Worm (Caenorhabditis elegans) whole organism, late embryonic: ENCODE data around the gene K10D2.5.

Source experiments
- F13H6.1 ChIP-seq: sonication (generic microtip); optimal IDR thresholded peaks from 2 replicates; lab custom pipeline; 2016; ENCODE audit warnings: missing genetic modification characterization, missing compliant biosample characterization
- K02D7.2 ChIP-seq: sonication (generic microtip); optimal IDR thresholded peaks from 2 replicates; lab custom pipeline; 2017; ENCODE audit warnings: mild to moderate bottlenecking, missing genetic modification characterization, missing compliant biosample characterization
- T23F11.4 ChIP-seq: fragments of 200-800 bp; sonication (Bioruptor generic); optimal IDR thresholded peaks from 2 replicates; lab custom pipeline; 2018; ENCODE audit warnings: mild to moderate bottlenecking, missing genetic modification characterization, missing compliant biosample characterization
- Y22D7AL.16 ChIP-seq: sonication (generic microtip); optimal IDR thresholded peaks from 2 replicates; lab custom pipeline; 2016; ENCODE audit warnings: missing genetic modification characterization, missing compliant biosample characterization
- ahr-1 ChIP-seq: sonication (generic microtip); optimal IDR thresholded peaks from 2 replicates; lab custom pipeline; 2016; ENCODE audit warnings: missing genetic modification characterization, missing compliant biosample characterization
- ceh-22 ChIP-seq: sonication (generic microtip); optimal IDR thresholded peaks from 2 replicates; lab custom pipeline; 2017; ENCODE audit warnings: missing biosample characterization, missing genetic modification characterization
- ceh-30 ChIP-seq: fragments of 150-350 bp; optimal IDR thresholded peaks from 2 replicates; lab custom pipeline; 2014; ENCODE audit warnings: missing biosample characterization, missing genetic modification characterization
- ceh-31 ChIP-seq: sonication (generic microtip); optimal IDR thresholded peaks from 2 replicates; lab custom pipeline; 2016; ENCODE audit warnings: missing genetic modification characterization, missing compliant biosample characterization
- ceh-48 ChIP-seq: sonication (generic microtip); optimal IDR thresholded peaks from 2 replicates; lab custom pipeline; 2016; ENCODE audit warnings: missing genetic modification characterization, inconsistent platforms, missing compliant biosample characterization
- ceh-9 ChIP-seq: sonication (generic microtip); optimal IDR thresholded peaks from 2 replicates; lab custom pipeline; 2016; ENCODE audit warnings: mild to moderate bottlenecking, missing genetic modification characterization, inconsistent platforms, missing compliant biosample characterization
- che-1 ChIP-seq: sonication (generic microtip); optimal IDR thresholded peaks from 2 replicates; lab custom pipeline; 2016; ENCODE audit warnings: mild to moderate bottlenecking, missing genetic modification characterization, missing compliant biosample characterization
- dve-1 ChIP-seq: sonication (generic microtip); optimal IDR thresholded peaks from 2 replicates; lab custom pipeline; 2017; ENCODE audit warnings: antibody characterized with exemption, mild to moderate bottlenecking, missing genetic modification characterization, missing compliant biosample characterization
- elt-2 ChIP-seq: sonication (generic microtip); optimal IDR thresholded peaks from 2 replicates; lab custom pipeline; 2016; ENCODE audit warnings: missing genetic modification reagents, missing genetic modification characterization, missing compliant biosample characterization
- elt-4 ChIP-seq: sonication (generic microtip); optimal IDR thresholded peaks from 2 replicates; lab custom pipeline; 2016; ENCODE audit warnings: missing genetic modification characterization, missing compliant biosample characterization
- ets-4 ChIP-seq: sonication (generic microtip); optimal IDR thresholded peaks from 2 replicates; lab custom pipeline; 2016; ENCODE audit warnings: missing genetic modification characterization, missing compliant biosample characterization
- fax-1 ChIP-seq: sonication (generic microtip); optimal IDR thresholded peaks from 2 replicates; lab custom pipeline; 2016; ENCODE audit warnings: missing genotype, missing genetic modification characterization, missing compliant biosample characterization
- fkh-6 ChIP-seq: sonication (generic microtip); optimal IDR thresholded peaks from 2 replicates; lab custom pipeline; 2016; ENCODE audit warnings: missing genetic modification characterization, missing compliant biosample characterization
- gmeb-2 ChIP-seq: sonication (generic microtip); optimal IDR thresholded peaks from 2 replicates; lab custom pipeline; 2016; ENCODE audit warnings: missing genetic modification characterization, inconsistent platforms, missing compliant biosample characterization
- lin-11 ChIP-seq: fragments of 200-800 bp; sonication (Bioruptor generic); optimal IDR thresholded peaks from 2 replicates; lab custom pipeline; 2018; ENCODE audit warnings: mild to moderate bottlenecking, missing genetic modification characterization, missing compliant biosample characterization
- mec-3 ChIP-seq: sonication (generic microtip); optimal IDR thresholded peaks from 2 replicates; lab custom pipeline; 2016; ENCODE audit warnings: borderline replicate concordance, missing genetic modification characterization, missing compliant biosample characterization
- nfya-1 ChIP-seq: sonication (generic microtip); optimal IDR thresholded peaks from 2 replicates; lab custom pipeline; 2017; ENCODE audit warnings: missing genetic modification characterization, mild to moderate bottlenecking, missing compliant biosample characterization, antibody characterized with exemption, moderate library complexity
- nhr-11 ChIP-seq: fragments of 150-350 bp; optimal IDR thresholded peaks from 2 replicates; lab custom pipeline; 2014; ENCODE audit warnings: missing biosample characterization, missing genetic modification characterization
- nhr-232 ChIP-seq: sonication (generic microtip); optimal IDR thresholded peaks from 2 replicates; lab custom pipeline; 2016; ENCODE audit warnings: missing genetic modification characterization, missing compliant biosample characterization
- npax-4 ChIP-seq: sonication (generic microtip); optimal IDR thresholded peaks from 2 replicates; lab custom pipeline; 2016; ENCODE audit warnings: missing genetic modification characterization, missing compliant biosample characterization
- pag-3 ChIP-seq: sonication (generic microtip); optimal IDR thresholded peaks from 2 replicates; lab custom pipeline; 2016; ENCODE audit warnings: missing compliant biosample characterization, missing genetic modification characterization, borderline replicate concordance
- pqm-1 ChIP-seq: sonication (generic microtip); optimal IDR thresholded peaks from 2 replicates; lab custom pipeline; 2016; ENCODE audit warnings: missing genetic modification characterization, missing compliant biosample characterization
- pros-1 ChIP-seq: fragments of 150-350 bp; optimal IDR thresholded peaks from 2 replicates; lab custom pipeline; 2014; ENCODE audit warnings: missing biosample characterization, missing genetic modification reagents, missing genetic modification characterization
- ref-2 ChIP-seq: sonication (generic microtip); optimal IDR thresholded peaks from 2 replicates; lab custom pipeline; 2016; ENCODE audit warnings: missing genetic modification characterization, missing compliant biosample characterization
- sdc-2 ChIP-seq: sonication (generic microtip); optimal IDR thresholded peaks from 2 replicates; lab custom pipeline; 2016; ENCODE audit warnings: missing genotype, missing genetic modification characterization, missing compliant biosample characterization
- syd-9 ChIP-seq: sonication (generic microtip); optimal IDR thresholded peaks from 2 replicates; lab custom pipeline; 2016; ENCODE audit warnings: mild to moderate bottlenecking, missing genetic modification characterization, moderate library complexity, missing compliant biosample characterization
- tbx-2 ChIP-seq: sonication (generic microtip); optimal IDR thresholded peaks from 2 replicates; lab custom pipeline; 2016; ENCODE audit warnings: missing genetic modification characterization, missing compliant biosample characterization
- tbx-7 ChIP-seq: sonication (generic microtip); optimal IDR thresholded peaks from 2 replicates; lab custom pipeline; 2016; ENCODE audit warnings: missing genotype, missing genetic modification characterization, missing compliant biosample characterization
- unc-3 ChIP-seq, 2 experiments: fragments of 200-800 bp in 1 of 2; sonication (Bioruptor generic) in 1 of 2; sonication (generic microtip) in 1 of 2; conservative IDR thresholded peaks in 1 of 2; optimal IDR thresholded peaks in 1 of 2; 2 replicates each; pipeline versions ENCODE4 v1.3.6 to Lab custom; 2016 to 2022; ENCODE audit warnings: missing compliant biosample characterization in 2 of 2, missing genetic modification characterization in 2 of 2, missing genetic modification reagents in 1 of 2
- unc-42 ChIP-seq: sonication (generic microtip); optimal IDR thresholded peaks from 2 replicates; lab custom pipeline; 2016; ENCODE audit warnings: missing genotype, missing genetic modification characterization, missing compliant biosample characterization
- unc-86 ChIP-seq: sonication (generic microtip); optimal IDR thresholded peaks from 2 replicates; lab custom pipeline; 2016; ENCODE audit warnings: missing genetic modification characterization, missing compliant biosample characterization
- zip-5 ChIP-seq: sonication (generic microtip); optimal IDR thresholded peaks from 2 replicates; lab custom pipeline; 2016; ENCODE audit warnings: missing genetic modification characterization, missing compliant biosample characterization
- ztf-16 ChIP-seq: sonication (generic microtip); optimal IDR thresholded peaks from 2 replicates; lab custom pipeline; 2017; ENCODE audit warnings: missing genetic modification characterization, missing compliant biosample characterization

K10D2.5 gene

ce11 chrIII:5158674-5159073 is 13.8 kb upstream of the K10D2.5 start, which contains the start of gene oxy-4:
Gene oxy-4 (minus strand): TSS chrIII:5158774.
- TF ChIP-seq pag-3 = no peak
- TF ChIP-seq nhr-11 = no peak
- no peak for TF ChIP-seq F13H6.1
- TF ChIP-seq tbx-7 (tag; lab: Kevin White, UChicago) = no peak
- TF ChIP-seq mec-3 (tag; lab: Kevin White, UChicago) = no peak
- no peak for TF ChIP-seq dve-1
- TF ChIP-seq pqm-1 = no peak
- no peak for TF ChIP-seq ceh-31 (tag; lab: Kevin White, UChicago)
- no peak for TF ChIP-seq K02D7.2
- TF ChIP-seq fkh-6 (tag; lab: Kevin White, UChicago) = no peak
- no peak for TF ChIP-seq npax-4 (tag; lab: Kevin White, UChicago)
- TF ChIP-seq ceh-30 (tag; lab: Kevin White, UChicago) = no peak
- no peak for TF ChIP-seq unc-86
- TF ChIP-seq ceh-48 (tag; lab: Kevin White, UChicago) = no peak
- no peak for TF ChIP-seq Y22D7AL.16
- TF ChIP-seq unc-42 (tag; lab: Kevin White, UChicago) = no peak
- no peak for TF ChIP-seq ets-4 (tag; lab: Kevin White, UChicago)
- TF ChIP-seq nhr-232 (tag; lab: Kevin White, UChicago) = no peak
- no peak for TF ChIP-seq che-1
- no peak for TF ChIP-seq fax-1

DNA sequence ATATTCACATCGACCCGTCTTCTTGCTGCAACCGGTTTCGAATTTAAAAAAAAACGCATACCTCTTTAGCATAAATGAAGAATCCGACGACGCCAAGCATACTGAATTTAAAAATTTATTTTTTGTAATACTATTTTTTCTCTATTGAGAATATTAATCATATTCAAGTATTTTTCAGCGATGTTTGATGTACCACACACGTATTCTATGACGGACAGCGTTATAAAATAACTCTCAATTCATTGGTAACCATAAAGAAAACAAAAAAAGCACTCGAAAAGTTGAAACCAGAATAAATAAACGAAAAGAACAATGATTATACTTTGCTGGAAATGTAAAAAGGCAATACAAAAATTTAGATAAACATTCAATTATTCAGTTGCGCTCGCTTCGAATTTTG is 13.0 kb upstream of the K10D2.5 start, which contains the start of gene T10F2.5:
Gene T10F2.5, minus strand, starts transcription at position 101 of the 400 bp plus-strand sequence.
- TF ChIP-seq pros-1 (tag; lab: Kevin White, UChicago) (no peak), ceh-48 (tag; lab: Kevin White, UChicago) (no peak), ref-2 (no peak), zip-5 (tag; lab: Kevin White, UChicago) (no peak), nfya-1 (tag; lab: Kevin White, UChicago) (no peak), sdc-2 (tag; lab: Kevin White, UChicago) (no peak), T23F11.4 (GFP tag; lab: Kevin White, UChicago) (no peak), ceh-22 (tag; lab: Kevin White, UChicago) (no peak), gmeb-2 (no peak), ceh-9 (no peak), syd-9 (tag; lab: Kevin White, UChicago) (no peak), elt-4 (tag; lab: Kevin White, UChicago) (no peak), ztf-16 (tag; lab: Kevin White, UChicago) (no peak), ahr-1 (tag; lab: Kevin White, UChicago) (no peak), lin-11 (no peak), tbx-2 (tag; lab: Kevin White, UChicago) (no peak), unc-3 (GFP tag; conservative IDR thresholded peaks at IDR 0.05; lab: Robert Waterston, UW) (no peak), unc-3 (tag; optimal IDR thresholded peaks at IDR 0.05; lab: Kevin White, UChicago) (no peak)

ce11 chrIII:5160803-5161202 is 11.7 kb upstream of the K10D2.5 start:
- TF ChIP-seq unc-3 (GFP tag; conservative IDR thresholded peaks at IDR 0.05; lab: Robert Waterston, UW) = no peak
- no peak for TF ChIP-seq unc-3 (tag; optimal IDR thresholded peaks at IDR 0.05; lab: Kevin White, UChicago)
- TF ChIP-seq unc-42 (tag; lab: Kevin White, UChicago) = no peak
- no peak for TF ChIP-seq fkh-6 (tag; lab: Kevin White, UChicago)
- no peak for TF ChIP-seq elt-4 (tag; lab: Kevin White, UChicago)
- TF ChIP-seq ceh-22 (tag; lab: Kevin White, UChicago) = no peak
- no peak for TF ChIP-seq elt-2 (tag; lab: Kevin White, UChicago)
- no peak for TF ChIP-seq npax-4 (tag; lab: Kevin White, UChicago)
- no peak for TF ChIP-seq Y22D7AL.16
